Worm (Caenorhabditis elegans) whole organism, L2 larva: ENCODE measurements around the gene eat-20.

Experiments used
- aly-2 ChIP-seq: fragments of 150-350 bp; optimal IDR thresholded peaks from 2 replicates; lab custom pipeline; 2014; ENCODE audit warnings: missing biosample characterization, missing genetic modification characterization
- ama-1 ChIP-seq: fragments of 150-350 bp; optimal IDR thresholded peaks from 2 replicates; lab custom pipeline; 2018; ENCODE audit warnings: inconsistent platforms
- ceh-82 ChIP-seq: fragments of 150-350 bp; optimal IDR thresholded peaks from 2 replicates; lab custom pipeline; 2014; ENCODE audit warnings: missing biosample characterization, missing genetic modification characterization
- dmd-4 ChIP-seq: sonication (generic microtip); optimal IDR thresholded peaks from 2 replicates; lab custom pipeline; 2017; ENCODE audit warnings: missing biosample characterization, missing genetic modification characterization
- elt-3 ChIP-seq: sonication (generic microtip); optimal IDR thresholded peaks from 2 replicates; lab custom pipeline; 2017; ENCODE audit warnings: missing biosample characterization, missing genetic modification characterization
- fos-1 ChIP-seq: fragments of 150-350 bp; optimal IDR thresholded peaks from 2 replicates; lab custom pipeline; 2014; ENCODE audit warnings: missing biosample characterization, missing genetic modification characterization
- mab-5 ChIP-seq: fragments of 150-350 bp; optimal IDR thresholded peaks from 2 replicates; lab custom pipeline; 2014; ENCODE audit warnings: missing biosample characterization, missing genetic modification characterization
- nhr-129 ChIP-seq: fragments of 150-350 bp; optimal IDR thresholded peaks from 2 replicates; lab custom pipeline; 2014; ENCODE audit warnings: missing biosample characterization, missing genetic modification characterization
- nhr-237 ChIP-seq: fragments of 150-350 bp; optimal IDR thresholded peaks from 2 replicates; lab custom pipeline; 2014; ENCODE audit warnings: missing biosample characterization, missing genetic modification characterization
- skn-1 ChIP-seq: sonication (generic microtip); optimal IDR thresholded peaks from 2 replicates; lab custom pipeline; 2017; ENCODE audit warnings: missing biosample characterization, missing genetic modification characterization
- snpc-4 ChIP-seq: fragments of 150-350 bp; optimal IDR thresholded peaks from 2 replicates; lab custom pipeline; 2014; ENCODE audit warnings: missing biosample characterization, missing genetic modification characterization
- unc-62 ChIP-seq: fragments of 150-350 bp; optimal IDR thresholded peaks from 2 replicates; lab custom pipeline; 2014; ENCODE audit warnings: missing biosample characterization, missing genetic modification reagents, missing genetic modification characterization
- ztf-11 ChIP-seq: sonication (generic microtip); optimal IDR thresholded peaks from 2 replicates; lab custom pipeline; 2017; ENCODE audit warnings: missing biosample characterization, missing genetic modification characterization

ce11 chrX:15485262-15485661, 24.5 kb upstream of the eat-20 start:
- TF ChIP-seq mab-5 (no peak), unc-62 (GFP tag; lab: Kevin White, UChicago) (no peak), ama-1 (no peak), nhr-237 (tag; lab: Kevin White, UChicago) (no peak), ztf-11 (tag; lab: Kevin White, UChicago) (no peak), dmd-4 (tag; lab: Kevin White, UChicago) (no peak), nhr-129 (tag; lab: Kevin White, UChicago) (no peak), snpc-4 (tag; lab: Kevin White, UChicago) (no peak), fos-1 (tag; lab: Kevin White, UChicago) (no peak), skn-1 (tag; lab: Kevin White, UChicago) (no peak), ceh-82 (no peak), elt-3 (no peak), aly-2 (no peak)
